Worm (Caenorhabditis elegans) whole organism, L1 larva: ENCODE data around the gene T22B7.22.
A peak's percentile ranks its signal among the peaks of the same experiment; 100 is the strongest.

Experiments used
- C04F5.9 ChIP-seq: sonication (generic microtip); optimal IDR thresholded peaks from 2 replicates; lab custom pipeline; 2016; ENCODE audit warnings: missing genetic modification characterization, missing compliant biosample characterization
- C16A3.4 ChIP-seq: fragments of 150-350 bp; optimal IDR thresholded peaks from 2 replicates; lab custom pipeline; 2014; ENCODE audit warnings: missing biosample characterization, missing genetic modification characterization
- C34B4.2 ChIP-seq: sonication (generic microtip); optimal IDR thresholded peaks from 2 replicates; lab custom pipeline; 2017; ENCODE audit warnings: mild to moderate bottlenecking, missing genetic modification characterization, missing compliant biosample characterization
- Y116A8C.19 ChIP-seq: sonication (generic microtip); optimal IDR thresholded peaks from 2 replicates; lab custom pipeline; 2016; ENCODE audit warnings: missing compliant biosample characterization, missing genetic modification characterization, borderline replicate concordance
- alr-1 ChIP-seq: fragments of 200-800 bp; sonication (Bioruptor generic); optimal IDR thresholded peaks from 2 replicates; lab custom pipeline; 2018; ENCODE audit warnings: borderline replicate concordance, mild to moderate bottlenecking, missing genetic modification characterization, missing compliant biosample characterization
- ceh-63 ChIP-seq: fragments of 200-800 bp; sonication (Bioruptor generic); optimal IDR thresholded peaks from 2 replicates; lab custom pipeline; 2018; ENCODE audit warnings: mild to moderate bottlenecking, missing genetic modification characterization, missing compliant biosample characterization
- ceh-8 ChIP-seq: fragments of 200-800 bp; sonication (Bioruptor generic); optimal IDR thresholded peaks from 2 replicates; lab custom pipeline; 2018; ENCODE audit warnings: mild to moderate bottlenecking, missing genetic modification characterization, moderate library complexity, missing compliant biosample characterization
- ceh-82 ChIP-seq, 3 experiments: fragments of 150-350 bp in 1 of 3; sonication (generic microtip) in 2 of 3; optimal IDR thresholded peaks; 2 replicates each; lab custom pipeline; 2014 to 2017; ENCODE audit warnings: missing biosample characterization in 3 of 3, missing genetic modification characterization in 3 of 3
- dsc-1 ChIP-seq: sonication (generic microtip); optimal IDR thresholded peaks from 2 replicates; lab custom pipeline; 2016; ENCODE audit warnings: mild to moderate bottlenecking, missing genetic modification characterization, missing compliant biosample characterization
- efl-1 ChIP-seq, 4 experiments: fragments of 150-350 bp; optimal IDR thresholded peaks in 3 of 4; peaks in 1 of 4; 1 replicate in 1 of 4; 2 replicates in 3 of 4; lab custom pipeline; 2014; ENCODE audit warnings: missing biosample characterization in 2 of 4, missing genetic modification characterization in 2 of 4, missing genetic modification reagents in 2 of 4
- efl-3 ChIP-seq: fragments of 200-800 bp; sonication (Bioruptor generic); optimal IDR thresholded peaks from 2 replicates; lab custom pipeline; 2018; ENCODE audit warnings: mild to moderate bottlenecking, missing genetic modification characterization, missing compliant biosample characterization
- egl-27 ChIP-seq, 2 experiments: fragments of 150-350 bp in 1 of 2; sonication (generic microtip); optimal IDR thresholded peaks; 3 replicates each; lab custom pipeline; 2017 to 2018; ENCODE audit warnings: missing biosample characterization in 2 of 2, missing genetic modification characterization in 2 of 2, missing genetic modification reagents in 2 of 2
- elt-2 ChIP-seq: sonication (generic microtip); optimal IDR thresholded peaks from 2 replicates; lab custom pipeline; 2016; ENCODE audit warnings: missing genetic modification characterization, mild to moderate bottlenecking, inconsistent platforms, missing compliant biosample characterization, missing genetic modification reagents
- elt-3 ChIP-seq, 6 experiments: fragments of 150-350 bp in 1 of 6; sonication (generic microtip); optimal IDR thresholded peaks; 2 replicates each; lab custom pipeline; 2017 to 2018; ENCODE audit warnings: missing biosample characterization in 6 of 6, missing genetic modification characterization in 6 of 6, inconsistent platforms in 1 of 6
- ets-5 ChIP-seq: fragments of 200-800 bp; sonication (Bioruptor generic); IDR thresholded peaks from 2 replicates; pipeline ENCODE4 v1.3.6; 2022; ENCODE audit warnings: missing genetic modification characterization, missing compliant biosample characterization
- fkh-10 ChIP-seq: sonication (generic microtip); optimal IDR thresholded peaks from 2 replicates; lab custom pipeline; 2017; ENCODE audit warnings: missing biosample characterization, missing genetic modification reagents, missing genetic modification characterization
- fkh-4 ChIP-seq: sonication (generic microtip); optimal IDR thresholded peaks from 2 replicates; lab custom pipeline; 2016; ENCODE audit warnings: missing compliant biosample characterization, missing genetic modification characterization, borderline replicate concordance
- fkh-8 ChIP-seq: sonication (generic microtip); optimal IDR thresholded peaks from 2 replicates; lab custom pipeline; 2016; ENCODE audit warnings: mild to moderate bottlenecking, missing genetic modification characterization, missing compliant biosample characterization
- fos-1 ChIP-seq: fragments of 150-350 bp; optimal IDR thresholded peaks from 2 replicates; lab custom pipeline; 2014; ENCODE audit warnings: missing biosample characterization, missing genetic modification characterization
- grh-1 ChIP-seq: fragments of 200-800 bp; sonication (Bioruptor generic); IDR thresholded peaks from 2 replicates; pipeline ENCODE4 v1.3.6; 2022; ENCODE audit warnings: missing genetic modification reagents, missing genetic modification characterization, missing compliant biosample characterization
- hpl-2 ChIP-seq: fragments of 150-350 bp; optimal IDR thresholded peaks from 2 replicates; lab custom pipeline; 2014; ENCODE audit warnings: missing biosample characterization, missing genetic modification reagents, missing genetic modification characterization
- irx-1 ChIP-seq: sonication (generic microtip); optimal IDR thresholded peaks from 2 replicates; lab custom pipeline; 2016; ENCODE audit warnings: missing genetic modification characterization, missing compliant biosample characterization
- jun-1 ChIP-seq: fragments of 150-350 bp; optimal IDR thresholded peaks from 2 replicates; lab custom pipeline; 2014; ENCODE audit warnings: missing biosample characterization, missing genetic modification reagents, missing genetic modification characterization
- lin-13 ChIP-seq: fragments of 150-350 bp; optimal IDR thresholded peaks from 2 replicates; lab custom pipeline; 2014; ENCODE audit warnings: missing biosample characterization, missing genetic modification reagents, missing genetic modification characterization
- lin-14 ChIP-seq: fragments of 200-800 bp; sonication (Bioruptor generic); optimal IDR thresholded peaks from 2 replicates; lab custom pipeline; 2018; ENCODE audit warnings: mild to moderate bottlenecking, missing genetic modification characterization, moderate library complexity, missing compliant biosample characterization
- lin-15B ChIP-seq: fragments of 150-350 bp; sonication (generic microtip); optimal IDR thresholded peaks from 3 replicates; lab custom pipeline; 2014; ENCODE audit warnings: missing biosample characterization, missing genetic modification characterization
- lin-35 ChIP-seq, 2 experiments: fragments of 150-350 bp; optimal IDR thresholded peaks; 2 replicates each; lab custom pipeline; 2014; ENCODE audit warnings: missing biosample characterization in 2 of 2, missing genetic modification characterization in 2 of 2, missing genetic modification reagents in 2 of 2
- lin-39 ChIP-seq: fragments of 150-350 bp; optimal IDR thresholded peaks from 2 replicates; lab custom pipeline; 2014; ENCODE audit warnings: missing biosample characterization, missing genetic modification reagents, missing genetic modification characterization
- mab-9 ChIP-seq: fragments of 200-800 bp; sonication (Bioruptor generic); IDR thresholded peaks from 2 replicates; pipeline ENCODE4 v1.3.6; 2022; ENCODE audit warnings: missing genetic modification reagents, missing genetic modification characterization, missing compliant biosample characterization
- mef-2 ChIP-seq: fragments of 150-350 bp; optimal IDR thresholded peaks from 2 replicates; lab custom pipeline; 2014; ENCODE audit warnings: missing biosample characterization, missing genetic modification characterization
- mep-1 ChIP-seq: fragments of 150-350 bp; optimal IDR thresholded peaks from 2 replicates; lab custom pipeline; 2014; ENCODE audit warnings: missing biosample characterization, missing genetic modification characterization
- nhr-11 ChIP-seq: fragments of 150-350 bp; optimal IDR thresholded peaks from 2 replicates; lab custom pipeline; 2014; ENCODE audit warnings: missing biosample characterization, missing genetic modification characterization
- nhr-12 ChIP-seq: sonication (generic microtip); optimal IDR thresholded peaks from 2 replicates; lab custom pipeline; 2017; ENCODE audit warnings: missing biosample characterization, missing genetic modification characterization
- nhr-20 ChIP-seq: sonication (generic microtip); optimal IDR thresholded peaks from 2 replicates; lab custom pipeline; 2016; ENCODE audit warnings: mild to moderate bottlenecking, missing genetic modification characterization, missing compliant biosample characterization
- nhr-237 ChIP-seq: fragments of 150-350 bp; optimal IDR thresholded peaks from 2 replicates; lab custom pipeline; 2014; ENCODE audit warnings: missing biosample characterization, missing genetic modification characterization
- nhr-28 ChIP-seq: fragments of 150-350 bp; optimal IDR thresholded peaks from 2 replicates; lab custom pipeline; 2014; ENCODE audit warnings: missing biosample characterization, missing genetic modification characterization
- nhr-47 ChIP-seq: sonication (generic microtip); optimal IDR thresholded peaks from 2 replicates; lab custom pipeline; 2016; ENCODE audit warnings: mild to moderate bottlenecking, missing genetic modification characterization, moderate library complexity, missing compliant biosample characterization
- nhr-71 ChIP-seq: sonication (generic microtip); optimal IDR thresholded peaks from 2 replicates; lab custom pipeline; 2016; ENCODE audit warnings: mild to moderate bottlenecking, missing genetic modification characterization, moderate library complexity, missing compliant biosample characterization
- nhr-84 ChIP-seq: sonication (generic microtip); optimal IDR thresholded peaks from 2 replicates; lab custom pipeline; 2017; ENCODE audit warnings: missing biosample characterization, missing genetic modification characterization
- nhr-90 ChIP-seq: sonication (generic microtip); optimal IDR thresholded peaks from 2 replicates; lab custom pipeline; 2016; ENCODE audit warnings: mild to moderate bottlenecking, missing genetic modification characterization, missing compliant biosample characterization; ENCODE audit not compliant: poor library complexity
- pag-3 ChIP-seq: sonication (generic microtip); optimal IDR thresholded peaks from 2 replicates; lab custom pipeline; 2017; ENCODE audit warnings: missing genetic modification characterization, mild to moderate bottlenecking, missing compliant biosample characterization, antibody characterized with exemption, borderline replicate concordance; ENCODE audit not compliant: insufficient read depth
- pax-3 ChIP-seq: fragments of 200-800 bp; sonication (Bioruptor generic); optimal IDR thresholded peaks from 2 replicates; lab custom pipeline; 2018; ENCODE audit warnings: mild to moderate bottlenecking, missing genetic modification characterization, moderate library complexity, missing compliant biosample characterization
- pqm-1 ChIP-seq: sonication (generic microtip); optimal IDR thresholded peaks from 3 replicates; lab custom pipeline; 2017; ENCODE audit warnings: missing biosample characterization, missing genetic modification characterization
- skn-1 ChIP-seq: fragments of 150-350 bp; optimal IDR thresholded peaks from 2 replicates; lab custom pipeline; 2014; ENCODE audit warnings: missing biosample characterization, missing genetic modification characterization
- snu-23 ChIP-seq: sonication (generic microtip); optimal IDR thresholded peaks from 2 replicates; lab custom pipeline; 2016; ENCODE audit warnings: missing genetic modification characterization, missing compliant biosample characterization
- sox-4 ChIP-seq: sonication (generic microtip); optimal IDR thresholded peaks from 2 replicates; lab custom pipeline; 2016; ENCODE audit warnings: missing genetic modification characterization, missing compliant biosample characterization
- sptf-1 ChIP-seq: fragments of 150-350 bp; optimal IDR thresholded peaks from 2 replicates; lab custom pipeline; 2014; ENCODE audit warnings: missing biosample characterization, missing genetic modification characterization
- sup-37 ChIP-seq: fragments of 200-800 bp; sonication (Bioruptor generic); optimal IDR thresholded peaks from 2 replicates; lab custom pipeline; 2018; ENCODE audit warnings: mild to moderate bottlenecking, missing genetic modification characterization, missing compliant biosample characterization
- tbx-2 ChIP-seq: sonication (generic microtip); optimal IDR thresholded peaks from 2 replicates; lab custom pipeline; 2016; ENCODE audit warnings: missing genetic modification characterization, missing compliant biosample characterization
- vab-15 ChIP-seq: sonication (generic microtip); optimal IDR thresholded peaks from 2 replicates; lab custom pipeline; 2017; ENCODE audit warnings: missing genotype, mild to moderate bottlenecking, missing genetic modification characterization, missing compliant biosample characterization
- xbp-1 ChIP-seq: sonication (generic microtip); optimal IDR thresholded peaks from 2 replicates; lab custom pipeline; 2016; ENCODE audit warnings: missing genetic modification characterization, missing compliant biosample characterization
- zip-4 ChIP-seq: fragments of 200-800 bp; sonication (Bioruptor generic); optimal IDR thresholded peaks from 2 replicates; lab custom pipeline; 2018; ENCODE audit warnings: mild to moderate bottlenecking, missing genetic modification characterization, moderate library complexity, missing compliant biosample characterization

T22B7.22 gene

DNA sequence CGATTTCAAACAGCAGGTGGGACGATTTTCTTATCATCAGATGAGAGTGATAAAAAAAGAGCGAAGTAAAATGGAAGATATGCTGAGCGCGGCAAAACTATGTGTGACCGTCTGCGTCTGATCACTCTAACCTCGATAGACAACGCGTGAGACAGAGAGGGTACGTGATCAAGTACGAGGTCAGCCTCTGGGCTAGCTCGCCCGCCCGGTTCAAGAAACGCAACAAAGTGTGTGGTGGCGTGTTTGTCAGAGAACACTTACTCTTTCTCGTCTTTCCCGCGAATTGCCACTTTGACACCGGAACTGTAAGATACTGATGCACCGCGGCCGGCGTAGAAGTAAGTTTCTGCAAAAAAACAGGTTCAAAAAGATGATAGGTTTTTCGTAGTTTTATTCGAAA lies 36.4 kb downstream of the T22B7.22 start:
- peak; percentile 78 for TF ChIP-seq nhr-71 (tag; lab: Kevin White, UChicago)
- TF ChIP-seq ets-5 (GFP tag; lab: Robert Waterston, UW): no peak
- no peak for TF ChIP-seq ceh-63
- no peak for TF ChIP-seq efl-3 (GFP tag; lab: Kevin White, UChicago)
- peak in 1 of 3 experiments; percentile 38 for TF ChIP-seq ceh-82 (tag; optimal IDR thresholded peaks at IDR 0.05; lab: Kevin White, UChicago)
- no peak for TF ChIP-seq C34B4.2
- peak; percentile 22 for TF ChIP-seq C16A3.4 (tag; lab: Kevin White, UChicago)
- TF ChIP-seq xbp-1 (tag; lab: Kevin White, UChicago): peak; percentile 31
- peak; percentile 60 for TF ChIP-seq tbx-2 (tag; lab: Kevin White, UChicago)
- peak; percentile 10 for TF ChIP-seq nhr-237 (tag; lab: Kevin White, UChicago)
- no peak for TF ChIP-seq zip-4 (GFP tag; lab: Kevin White, UChicago)
- TF ChIP-seq grh-1 (GFP tag; lab: Robert Waterston, UW): peak; percentile 52
- TF ChIP-seq irx-1 (tag; lab: Kevin White, UChicago): no peak
- peak; percentile 2 to 77 (median 38) for TF ChIP-seq elt-3 (tag; optimal IDR thresholded peaks at IDR 0.05; lab: Kevin White, UChicago)
- TF ChIP-seq fos-1: no peak
- TF ChIP-seq mab-9 (GFP tag; lab: Robert Waterston, UW): no peak
- no peak for TF ChIP-seq lin-39 (tag; lab: Kevin White, UChicago)
- no peak for TF ChIP-seq lin-15B (tag; lab: Kevin White, UChicago)
- no peak for TF ChIP-seq nhr-84 (tag; lab: Kevin White, UChicago)
- TF ChIP-seq pqm-1 (tag; lab: Kevin White, UChicago): no peak
- peak in 1 of 2 experiments; percentile 63 for TF ChIP-seq lin-35 (GFP tag; optimal IDR thresholded peaks at IDR 0.05; lab: Kevin White, UChicago)
- TF ChIP-seq nhr-11 (tag; lab: Kevin White, UChicago): no peak
- peak; percentile 80 for TF ChIP-seq nhr-20 (tag; lab: Kevin White, UChicago)
- no peak for TF ChIP-seq alr-1 (tag; lab: Kevin White, UChicago)
- TF ChIP-seq sox-4: no peak
- no peak for TF ChIP-seq skn-1
- no peak for TF ChIP-seq egl-27 (tag; optimal IDR thresholded peaks at IDR 0.05; lab: Kevin White, UChicago)
- TF ChIP-seq sptf-1 (tag; lab: Kevin White, UChicago): no peak
- TF ChIP-seq efl-1 (optimal IDR thresholded peaks at IDR 0.05; lab: Kevin White, UChicago): peak in 1 of 2 experiments; percentile 27
- peak in 1 of 2 experiments; percentile 93 for TF ChIP-seq efl-1 (GFP tag; optimal IDR thresholded peaks at IDR 0.05 in 1 of 2; lab: Kevin White, UChicago)
- TF ChIP-seq jun-1 (tag; lab: Kevin White, UChicago): no peak
- TF ChIP-seq fkh-4 (tag; lab: Kevin White, UChicago): no peak
- TF ChIP-seq lin-14: peak; percentile 90
- TF ChIP-seq fkh-8 (tag; lab: Kevin White, UChicago): no peak
- peak; percentile 81 for TF ChIP-seq elt-2 (tag; lab: Kevin White, UChicago)
- peak; percentile 71 for TF ChIP-seq snu-23
- TF ChIP-seq pag-3: no peak
- no peak for TF ChIP-seq pax-3 (tag; lab: Kevin White, UChicago)
- no peak for TF ChIP-seq fkh-10
- TF ChIP-seq nhr-12: no peak
- no peak for TF ChIP-seq lin-13
- no peak for TF ChIP-seq Y116A8C.19
- no peak for TF ChIP-seq mep-1
- TF ChIP-seq dsc-1 (tag; lab: Kevin White, UChicago): no peak
- peak; percentile 48 for TF ChIP-seq nhr-47 (tag; lab: Kevin White, UChicago)
- no peak for TF ChIP-seq nhr-28 (tag; lab: Kevin White, UChicago)
- TF ChIP-seq sup-37: no peak
- TF ChIP-seq vab-15 (tag; lab: Kevin White, UChicago): no peak
- TF ChIP-seq mef-2 (tag; lab: Kevin White, UChicago): no peak
- TF ChIP-seq hpl-2 (GFP tag; lab: Kevin White, UChicago): no peak
- no peak for TF ChIP-seq C04F5.9 (tag; lab: Kevin White, UChicago)
- TF ChIP-seq nhr-90 (tag; lab: Kevin White, UChicago): peak; percentile 73
- no peak for TF ChIP-seq ceh-8
